Worm (Caenorhabditis elegans): ENCODE measurements around the gene alh-9.

alh-9 gene

DNA sequence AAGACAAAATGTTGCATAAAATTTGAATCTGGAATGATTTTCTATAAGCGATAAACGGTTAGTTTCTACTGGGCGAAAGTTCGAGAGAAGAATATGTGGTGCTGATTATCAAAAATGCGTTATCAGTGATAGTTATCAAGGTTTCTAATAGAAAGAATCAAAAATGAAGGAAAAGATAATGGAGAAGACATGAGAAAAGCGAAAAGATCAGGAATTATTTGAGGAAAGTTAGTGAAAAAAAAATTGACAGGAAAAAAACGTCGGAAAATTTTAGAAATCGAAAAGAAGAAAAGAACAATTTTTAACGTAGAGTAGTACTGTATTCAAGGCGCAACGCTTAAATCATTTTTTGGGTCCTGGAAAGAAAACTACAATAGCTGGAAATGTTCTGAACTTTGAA is 8.0 kb downstream of the alh-9 start, which contains the start of gene dnpp-1 (continued):
- TF ChIP-seq Y95B8A.8 (GFP tag; IDR thresholded peaks at IDR 0.05): no peak
- peak; percentile 57; the same call in 1 of the 2 replicates for TF ChIP-seq ceh-91 (GFP tag; IDR thresholded peaks at IDR 0.05)
- no peak for TF ChIP-seq hsf-1 (GFP tag; IDR thresholded peaks at IDR 0.05)
- TF ChIP-seq tbp1 (GFP tag; optimal IDR thresholded peaks at IDR 0.05): peak; percentile 12
- 0 out of 2 replicates have a peak, but pooled peaks have one; percentile 22 for TF ChIP-seq dox-1 (GFP tag; IDR thresholded peaks at IDR 0.05)
- no peak for TF ChIP-seq rpc-1 (optimal IDR thresholded peaks at IDR 0.05)
- no peak for TF ChIP-seq rpc-1 (tag; optimal IDR thresholded peaks at IDR 0.05)
- no peak for TF ChIP-seq tbx-9 (tag; optimal IDR thresholded peaks at IDR 0.05; ENCODE audit: borderline replicate concordance)
- no peak for TF ChIP-seq somi-1 (GFP tag; optimal IDR thresholded peaks at IDR 0.05)
- no peak for TF ChIP-seq zim-3 (tag; optimal IDR thresholded peaks at IDR 0.05)
- no peak for TF ChIP-seq F49E8.2 (tag; optimal IDR thresholded peaks at IDR 0.05; ENCODE audit: insufficient read depth)
- TF ChIP-seq ccch-3 (GFP tag; optimal IDR thresholded peaks at IDR 0.05): no peak
- TF ChIP-seq nhr-120 (GFP tag; IDR thresholded peaks at IDR 0.05): no peak

DNA sequence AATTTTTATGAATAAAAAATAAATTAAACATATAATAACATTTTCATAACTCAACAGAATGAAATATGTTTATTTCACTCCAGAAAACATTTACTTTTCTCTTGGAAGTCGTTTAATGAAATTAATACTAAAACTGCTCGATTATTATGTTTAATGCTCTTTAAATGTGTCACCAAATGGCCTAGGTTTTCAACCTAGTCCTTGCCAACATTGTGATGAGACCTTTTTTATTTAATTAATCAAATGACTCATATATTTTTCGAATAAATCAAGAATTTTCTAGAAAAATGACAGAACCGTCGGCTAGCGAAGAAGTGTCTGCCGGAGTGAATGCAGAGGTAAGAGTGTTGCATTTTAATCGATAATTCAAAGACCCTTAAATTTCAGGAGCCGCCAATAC is 8.5 kb downstream of the alh-9 start, which contains the start of gene rabn-5:
TSS of gene rabn-5 (plus strand) at position 284 of the 400 bp plus-strand sequence.
- TF ChIP-seq cebp-1 (GFP tag; IDR thresholded peaks at IDR 0.05) (no peak), cebp-1 (tag; optimal IDR thresholded peaks at IDR 0.05) (peak; percentile 7), ceh-27 (GFP tag; optimal IDR thresholded peaks at IDR 0.05) (no peak)

DNA sequence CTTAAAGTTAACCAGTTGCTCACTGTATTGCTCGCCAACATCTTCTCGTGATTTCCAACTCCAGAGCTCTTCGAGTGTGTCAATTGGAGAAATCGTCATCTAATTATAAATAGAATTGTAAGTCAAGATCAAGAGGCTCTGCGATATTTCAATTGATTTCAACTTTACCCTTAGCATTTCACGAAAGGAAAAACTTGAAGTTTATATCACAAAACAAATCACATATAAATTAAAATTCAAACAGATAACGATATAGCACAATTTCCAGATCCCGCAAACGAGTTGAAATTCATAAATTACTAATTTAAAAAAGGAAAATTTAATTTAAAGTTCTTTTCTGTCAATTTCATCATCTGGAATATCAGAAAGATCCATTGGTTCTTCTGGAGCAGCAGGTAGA is 12.6 kb downstream of the alh-9 start, which contains the start of gene eng-1:
TSS of gene eng-1 (minus strand) at position 101 of the 400 bp plus-strand sequence.
- TF ChIP-seq egl-44 (GFP tag; IDR thresholded peaks at IDR 0.05) (no peak), lin-54 (GFP tag; optimal IDR thresholded peaks at IDR 0.05) (no peak), sdz-38 (tag; optimal IDR thresholded peaks at IDR 0.05) (no peak), mel-28 (tag; optimal IDR thresholded peaks at IDR 0.05; ENCODE audit: borderline replicate concordance) (no peak), tlf-1 (GFP tag; optimal IDR thresholded peaks at IDR 0.05) (no peak), T26A5.8 (tag; optimal IDR thresholded peaks at IDR 0.05) (no peak), lir-1 (GFP tag; conservative IDR thresholded peaks at IDR 0.05) (no peak)

DNA sequence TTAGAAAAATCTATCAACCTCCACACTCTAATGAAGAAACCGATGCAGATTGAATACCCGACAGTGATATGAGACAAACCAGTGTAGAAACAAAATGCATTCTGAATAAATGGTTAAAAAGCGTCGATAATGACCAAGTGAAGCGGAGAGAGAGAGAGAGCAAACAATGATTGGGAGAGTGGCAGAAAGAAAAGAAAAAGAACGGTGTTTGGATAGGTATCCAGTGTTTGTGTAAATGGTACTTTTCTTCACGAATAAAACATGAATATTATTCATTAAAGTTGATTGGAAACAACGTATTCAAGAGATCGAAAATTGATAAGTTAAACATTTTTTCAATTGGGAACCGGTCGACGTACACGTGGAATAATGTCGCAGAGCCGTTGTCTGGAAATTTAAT is 13.6 kb downstream of the alh-9 start, which contains the start of gene F01F1.15:
TSS of gene F01F1.15 (minus strand) at position 101 of the 400 bp plus-strand sequence.
- no peak for TF ChIP-seq F39B2.1 (GFP tag; IDR thresholded peaks at IDR 0.05)
- no peak for TF ChIP-seq ceh-27 (GFP tag; optimal IDR thresholded peaks at IDR 0.05)
- TF ChIP-seq nhr-90 (tag; optimal IDR thresholded peaks at IDR 0.05): no peak

DNA sequence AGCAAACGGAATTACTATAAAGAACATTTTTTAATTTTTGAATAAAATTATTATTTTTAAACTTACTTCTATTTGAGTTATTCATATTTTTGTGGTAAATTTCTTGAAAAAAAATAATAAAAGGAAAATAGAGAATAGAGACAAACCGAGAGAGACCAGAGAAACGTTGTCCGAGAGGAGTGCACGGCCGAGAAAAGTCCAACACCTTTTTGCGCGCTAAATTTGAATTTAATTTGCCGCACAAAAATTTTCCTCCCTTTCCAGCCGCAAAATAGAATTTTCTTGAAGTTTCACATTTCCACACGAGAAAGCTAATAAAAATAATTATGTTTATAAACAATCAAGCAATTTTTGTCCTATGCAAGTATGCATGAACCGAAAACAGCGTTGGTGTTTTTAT is 15.9 kb downstream of the alh-9 start, which contains the start of the genes F01F1.11 and F01F1.3:
TSS of gene F01F1.11 (minus strand) at position 118 of the 400 bp plus-strand sequence.
TSS of gene F01F1.3 (plus strand) at position 179 of the 400 bp plus-strand sequence.
- TF ChIP-seq Y53F4B.3 (GFP tag; IDR thresholded peaks at IDR 0.05): no peak
- TF ChIP-seq hlh-26 (GFP tag; conservative IDR thresholded peaks at IDR 0.05): no peak
- TF ChIP-seq cebp-1 (GFP tag; IDR thresholded peaks at IDR 0.05): no peak
- TF ChIP-seq cebp-1 (tag; optimal IDR thresholded peaks at IDR 0.05): peak; percentile 37
- peak; percentile 36; the same call in 1 of the 2 replicates for TF ChIP-seq ceh-100 (GFP tag; IDR thresholded peaks at IDR 0.05)
- TF ChIP-seq sptf-2 (GFP tag; optimal IDR thresholded peaks at IDR 0.05): no peak
- peak; percentile 69 for TF ChIP-seq attf-3 (GFP tag; conservative IDR thresholded peaks at IDR 0.05)
- TF ChIP-seq efl-1 (GFP tag; optimal IDR thresholded peaks at IDR 0.05): peak; percentile 80
- TF ChIP-seq rcor-1 (GFP tag; IDR thresholded peaks at IDR 0.05): no peak; the same call in 1 of the 2 replicates
- peak; percentile 91 for TF ChIP-seq unc-130 (GFP tag; optimal IDR thresholded peaks at IDR 0.05)
- no peak for TF ChIP-seq mxl-1 (tag; optimal IDR thresholded peaks at IDR 0.05)
- peak; percentile 54 for TF ChIP-seq ccch-3 (GFP tag; optimal IDR thresholded peaks at IDR 0.05)
- TF ChIP-seq K11D2.4 (GFP tag; IDR thresholded peaks at IDR 0.05): peak; percentile 57
- no peak for TF ChIP-seq ceh-40 (GFP tag; IDR thresholded peaks at IDR 0.05)
- TF ChIP-seq egl-44 (GFP tag; IDR thresholded peaks at IDR 0.05): no peak
- no peak for TF ChIP-seq F57C9.4 (tag; optimal IDR thresholded peaks at IDR 0.05)
- no peak for TF ChIP-seq snpc-1.1 (tag; optimal IDR thresholded peaks at IDR 0.05; ENCODE audit: insufficient read depth)
- TF ChIP-seq hmg-1.2 (GFP tag; IDR thresholded peaks at IDR 0.05): peak; percentile 14; the same call in 1 of the 2 replicates
- TF ChIP-seq ceh-27 (GFP tag; optimal IDR thresholded peaks at IDR 0.05): peak; percentile 72
- TF ChIP-seq sea-2 (GFP tag; IDR thresholded peaks at IDR 0.05): no peak
- no peak for TF ChIP-seq snpc-3.4 (tag; optimal IDR thresholded peaks at IDR 0.05)
- TF ChIP-seq zfh-2 (GFP tag; conservative IDR thresholded peaks at IDR 0.05): no peak
- TF ChIP-seq ztf-25 (GFP tag; IDR thresholded peaks at IDR 0.05): no peak

Data from whole organism, young adult.